Worm (Caenorhabditis elegans): ENCODE measurements around the gene nhx-5.

DNA sequence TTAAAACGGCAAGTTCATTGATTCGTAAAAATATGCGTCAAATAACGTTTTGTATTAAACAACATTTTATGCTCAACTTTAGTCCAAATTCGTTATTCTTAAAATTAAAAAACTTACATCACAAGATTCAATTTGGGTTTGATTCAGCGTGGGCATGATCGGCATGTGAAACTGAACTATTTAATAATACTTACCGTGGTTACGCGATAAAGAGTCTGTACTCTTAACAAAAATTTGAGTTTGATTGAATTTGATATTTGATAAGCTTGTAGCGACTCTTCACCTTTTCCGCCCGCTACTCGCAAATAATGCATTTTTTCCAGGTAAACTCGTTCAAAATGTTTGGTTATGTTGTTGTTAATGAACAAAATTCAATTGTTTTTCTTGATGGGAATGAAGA, 43.3 kb upstream of the nhx-5 start, which contains the start of gene glo-3:
- no peak for TF ChIP-seq him-1 (tag; optimal IDR thresholded peaks at IDR 0.05)
- no peak for TF ChIP-seq dao-5 (tag; optimal IDR thresholded peaks at IDR 0.05)
